Worm (Caenorhabditis elegans) whole organism, young adult: ENCODE data around the gene dmsr-4.

Experiments
- lsy-27 ChIP-seq: sonication (generic microtip); optimal IDR thresholded peaks from 2 replicates; lab custom pipeline; 2017; ENCODE audit warnings: missing genetic modification characterization, mild to moderate bottlenecking, missing compliant biosample characterization, antibody characterized with exemption, missing genotype, borderline replicate concordance; ENCODE audit not compliant: insufficient read depth
- sea-2 ChIP-seq: fragments of 200-800 bp; sonication (Bioruptor generic); IDR thresholded peaks from 2 replicates; pipeline ENCODE4 v1.3.6; 2022; ENCODE audit warnings: missing genetic modification characterization, missing compliant biosample characterization

DNA sequence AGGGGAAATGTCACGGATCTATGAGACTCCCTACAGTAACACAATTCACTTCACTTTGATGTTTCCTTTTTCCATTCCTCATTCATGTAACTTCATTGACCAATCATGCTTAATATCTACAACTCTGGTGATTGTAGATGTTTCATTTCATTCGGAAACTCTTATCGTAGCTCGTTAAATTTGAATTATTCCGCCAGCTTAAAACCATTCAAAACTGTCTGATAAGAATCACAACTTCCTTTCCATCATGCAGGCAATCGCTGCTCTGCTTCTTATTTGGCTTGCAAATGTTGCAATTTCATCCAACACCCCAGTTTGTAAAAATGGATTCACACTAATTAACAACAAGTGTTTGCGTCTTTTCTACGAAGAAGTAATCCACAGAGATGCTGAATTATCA, 45.6 kb upstream of the dmsr-4 start, which contains the start of gene clec-10:
- no peak for TF ChIP-seq sea-2
- TF ChIP-seq lsy-27 (tag; lab: Kevin White, UChicago): no peak
